Worm (Caenorhabditis elegans) whole organism, L1 larva: ENCODE data around the gene nhr-154.

Experiments used
- F16B12.6 ChIP-seq: fragments of 150-350 bp; optimal IDR thresholded peaks from 2 replicates; lab custom pipeline; 2014; ENCODE audit warnings: missing biosample characterization, missing genetic modification characterization
- efl-3 ChIP-seq: fragments of 200-800 bp; sonication (Bioruptor generic); optimal IDR thresholded peaks from 2 replicates; lab custom pipeline; 2018; ENCODE audit warnings: mild to moderate bottlenecking, missing genetic modification characterization, missing compliant biosample characterization
- nhr-20 ChIP-seq: sonication (generic microtip); optimal IDR thresholded peaks from 2 replicates; lab custom pipeline; 2016; ENCODE audit warnings: mild to moderate bottlenecking, missing genetic modification characterization, missing compliant biosample characterization
- nhr-90 ChIP-seq: sonication (generic microtip); optimal IDR thresholded peaks from 2 replicates; lab custom pipeline; 2016; ENCODE audit warnings: mild to moderate bottlenecking, missing genetic modification characterization, missing compliant biosample characterization; ENCODE audit not compliant: poor library complexity
- pqm-1 ChIP-seq: sonication (generic microtip); optimal IDR thresholded peaks from 3 replicates; lab custom pipeline; 2017; ENCODE audit warnings: missing biosample characterization, missing genetic modification characterization
- ztf-11 ChIP-seq, 2 experiments: sonication (generic microtip); optimal IDR thresholded peaks; 2 replicates each; lab custom pipeline; 2016 to 2017; ENCODE audit warnings: missing genetic modification characterization in 2 of 2, missing biosample characterization in 1 of 2, missing compliant biosample characterization in 1 of 2

DNA sequence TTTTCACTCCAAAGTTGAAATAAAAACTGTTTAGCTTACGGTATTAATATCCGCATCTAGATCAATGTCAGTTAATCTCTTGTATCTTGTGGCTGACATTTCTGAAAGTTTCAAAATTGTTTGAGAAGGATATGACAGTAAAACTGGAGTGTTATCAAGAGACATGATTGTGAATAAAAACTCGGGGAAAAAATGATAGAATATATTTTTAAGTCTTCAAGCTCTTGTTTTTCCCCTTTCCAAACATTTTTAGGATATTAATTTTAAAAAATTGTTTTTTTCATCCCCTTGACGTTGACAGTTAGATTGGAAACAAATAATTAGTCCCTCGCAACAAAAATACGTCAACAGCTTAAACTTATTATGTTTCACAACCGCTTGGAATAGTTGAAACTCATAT is 26.2 kb upstream of the nhr-154 start, which contains the start of gene R07B7.6:
- no peak for TF ChIP-seq ztf-11 (tag; optimal IDR thresholded peaks at IDR 0.05; lab: Kevin White, UChicago)
- TF ChIP-seq F16B12.6, result no peak
- TF ChIP-seq efl-3 (GFP tag; lab: Kevin White, UChicago), result no peak
- TF ChIP-seq nhr-20 (tag; lab: Kevin White, UChicago), result no peak
- no peak for TF ChIP-seq nhr-90 (tag; lab: Kevin White, UChicago)
- TF ChIP-seq pqm-1, result no peak
